Fruit fly (Drosophila melanogaster) whole organism, embryonic: Measurements from ENCODE around the gene Chro.

Experiments used
- Adf1 ChIP-seq: fragments of 200-800 bp; sonication (Bioruptor generic); IDR thresholded peaks from 2 replicates; pipeline ENCODE4 v1.3.6; 2022; ENCODE audit warnings: missing biosample characterization, missing genetic modification characterization
- CG10979 ChIP-seq: fragments of 200-800 bp; sonication (Bioruptor generic); optimal IDR thresholded peaks from 2 replicates; lab custom pipeline; 2018; ENCODE audit warnings: missing biosample characterization, mild to moderate bottlenecking, missing genetic modification characterization, moderate library complexity
- CG12104 ChIP-seq: fragments of 200-800 bp; sonication (Bioruptor generic); optimal IDR thresholded peaks from 3 replicates; lab custom pipeline; 2016; ENCODE audit warnings: missing biosample characterization, missing genetic modification characterization
- CG13296 ChIP-seq: fragments of 200-800 bp; sonication (Bioruptor generic); optimal IDR thresholded peaks from 3 replicates; lab custom pipeline; 2018; ENCODE audit warnings: missing biosample characterization, mild to moderate bottlenecking, missing genetic modification characterization
- CG16779 ChIP-seq: fragments of 200-800 bp; sonication (Bioruptor generic); IDR thresholded peaks from 2 replicates; pipeline ENCODE4 v1.3.6; 2022; ENCODE audit warnings: missing biosample characterization, missing genetic modification characterization
- CG16813 ChIP-seq: fragments of 200-800 bp; sonication (Bioruptor generic); IDR thresholded peaks from 3 replicates; pipeline ENCODE4 v1.3.6; 2022; ENCODE audit warnings: missing biosample characterization, missing genetic modification characterization; ENCODE audit not compliant: partially characterized antibody
- CG17385 ChIP-seq: fragments of 200-800 bp; sonication (Bioruptor generic); optimal IDR thresholded peaks from 3 replicates; lab custom pipeline; 2018; ENCODE audit warnings: missing biosample characterization, mild to moderate bottlenecking, missing genetic modification characterization
- CG18011 ChIP-seq: fragments of 200-800 bp; sonication (Bioruptor generic); optimal IDR thresholded peaks from 2 replicates; lab custom pipeline; 2017; ENCODE audit warnings: missing biosample characterization, missing genetic modification characterization, mild to moderate bottlenecking, moderate library complexity, missing genotype
- CG1832 ChIP-seq: fragments of 200-800 bp; sonication (Bioruptor generic); optimal IDR thresholded peaks from 2 replicates; lab custom pipeline; 2017; ENCODE audit warnings: missing biosample characterization, mild to moderate bottlenecking, missing genetic modification characterization, inconsistent platforms
- CG2116 ChIP-seq: fragments of 200-800 bp; sonication (Bioruptor generic); optimal IDR thresholded peaks from 3 replicates; lab custom pipeline; 2018; ENCODE audit warnings: missing biosample characterization, mild to moderate bottlenecking, missing genetic modification characterization
- CG2199 ChIP-seq: fragments of 200-800 bp; sonication (Bioruptor generic); IDR thresholded peaks from 3 replicates; pipeline ENCODE4 v1.3.6; 2022; ENCODE audit warnings: missing biosample characterization, missing genetic modification characterization
- CG31441 ChIP-seq: fragments of 200-800 bp; sonication (Bioruptor generic); IDR thresholded peaks from 2 replicates; pipeline ENCODE4 v1.3.6; 2022; ENCODE audit warnings: missing biosample characterization, missing genetic modification characterization
- CG32532 ChIP-seq: fragments of 200-800 bp; sonication (Bioruptor generic); IDR thresholded peaks from 2 replicates; pipeline ENCODE4 v1.3.6; 2022; ENCODE audit warnings: missing biosample characterization, missing genetic modification characterization
- CG4617 ChIP-seq: fragments of 200-800 bp; sonication (Bioruptor generic); optimal IDR thresholded peaks from 3 replicates; lab custom pipeline; 2016; ENCODE audit warnings: missing biosample characterization, missing genetic modification characterization, borderline replicate concordance
- CG8290 ChIP-seq, 3 experiments: fragments of 200-800 bp; sonication (Bioruptor generic); optimal IDR thresholded peaks; 2 replicates each; lab custom pipeline; 2016 to 2019; ENCODE audit warnings: missing biosample characterization in 3 of 3, missing genetic modification characterization in 3 of 3, mild to moderate bottlenecking in 2 of 3, moderate library complexity in 1 of 3
- CG9932 ChIP-seq: fragments of 200-800 bp; sonication (Bioruptor generic); IDR thresholded peaks from 2 replicates; pipeline ENCODE4 v1.3.6; 2022; ENCODE audit warnings: missing biosample characterization, missing genetic modification characterization
- Dip2 ChIP-seq: fragments of 200-800 bp; sonication (Bioruptor generic); IDR thresholded peaks from 2 replicates; pipeline ENCODE4 v1.3.6; 2022; ENCODE audit warnings: missing biosample characterization, missing genetic modification characterization
- Dll ChIP-seq: fragments of 200-800 bp; sonication (Bioruptor generic); IDR thresholded peaks from 4 replicates; pipeline ENCODE4 v1.3.6; 2022; ENCODE audit warnings: missing biosample characterization, missing genetic modification characterization; ENCODE audit not compliant: partially characterized antibody
- Doc3 ChIP-seq: fragments of 200-800 bp; sonication (Bioruptor generic); IDR thresholded peaks from 3 replicates; pipeline ENCODE4 v1.3.6; 2022; ENCODE audit warnings: missing biosample characterization, missing genetic modification characterization; ENCODE audit not compliant: partially characterized antibody
- HLH3B ChIP-seq: fragments of 200-800 bp; sonication (Bioruptor generic); IDR thresholded peaks from 2 replicates; pipeline ENCODE4 v1.3.6; 2022; ENCODE audit warnings: missing biosample characterization, missing genetic modification characterization
- HLH54F ChIP-seq: fragments of 200-800 bp; sonication (Bioruptor generic); optimal IDR thresholded peaks from 3 replicates; lab custom pipeline; 2016; ENCODE audit warnings: missing biosample characterization, missing genetic modification characterization
- HLHmδ ChIP-seq: fragments of 200-800 bp; sonication (Bioruptor generic); optimal IDR thresholded peaks from 2 replicates; lab custom pipeline; 2018; ENCODE audit warnings: missing biosample characterization, mild to moderate bottlenecking, missing genetic modification characterization, moderate library complexity
- HmgD ChIP-seq: fragments of 200-800 bp; sonication (Bioruptor generic); optimal IDR thresholded peaks from 3 replicates; lab custom pipeline; 2016; ENCODE audit warnings: missing biosample characterization, missing genetic modification characterization
- Max ChIP-seq: fragments of 200-800 bp; sonication (Bioruptor generic); optimal IDR thresholded peaks from 2 replicates; lab custom pipeline; 2016; ENCODE audit warnings: missing biosample characterization, mild to moderate bottlenecking, missing genetic modification characterization
- PHDP ChIP-seq: fragments of 200-800 bp; sonication (Bioruptor generic); optimal IDR thresholded peaks from 3 replicates; lab custom pipeline; 2018; ENCODE audit warnings: missing biosample characterization, mild to moderate bottlenecking, missing genetic modification characterization, moderate library complexity
- Scr ChIP-seq: fragments of 200-800 bp; sonication (Bioruptor generic); IDR thresholded peaks from 2 replicates; pipeline ENCODE4 v1.3.6; 2022; ENCODE audit warnings: missing biosample characterization, missing genetic modification characterization; ENCODE audit not compliant: partially characterized antibody
- Sry-δ ChIP-seq: fragments of 200-800 bp; sonication (Bioruptor generic); optimal IDR thresholded peaks from 2 replicates; lab custom pipeline; 2016; ENCODE audit warnings: missing biosample characterization, missing genetic modification characterization
- Xbp1 ChIP-seq: fragments of 200-800 bp; sonication (Bioruptor generic); optimal IDR thresholded peaks from 3 replicates; lab custom pipeline; 2016; ENCODE audit warnings: missing biosample characterization, mild to moderate bottlenecking, missing genetic modification characterization
- amos ChIP-seq: fragments of 200-800 bp; sonication (Bioruptor generic); IDR thresholded peaks from 2 replicates; pipeline ENCODE4 v1.3.6; 2022; ENCODE audit warnings: missing biosample characterization, missing genetic modification characterization; ENCODE audit not compliant: partially characterized antibody
- br ChIP-seq: fragments of >200 bp; optimal IDR thresholded peaks from 2 replicates; lab custom pipeline; 2017
- chinmo ChIP-seq: fragments of 200-800 bp; sonication (Bioruptor generic); IDR thresholded peaks from 4 replicates; pipeline ENCODE4 v1.3.6; 2022; ENCODE audit warnings: missing biosample characterization, missing genetic modification characterization; ENCODE audit not compliant: partially characterized antibody
- gsb-n ChIP-seq: fragments of 200-800 bp; sonication (Bioruptor generic); optimal IDR thresholded peaks from 3 replicates; lab custom pipeline; 2018; ENCODE audit warnings: missing biosample characterization, mild to moderate bottlenecking, missing genetic modification characterization
- hbn ChIP-seq: fragments of 200-800 bp; sonication (Bioruptor generic); IDR thresholded peaks from 2 replicates; pipeline ENCODE4 v1.3.6; 2022; ENCODE audit warnings: missing biosample characterization, missing genetic modification characterization; ENCODE audit not compliant: partially characterized antibody
- inv ChIP-seq: fragments of 200-800 bp; sonication (Bioruptor generic); IDR thresholded peaks from 2 replicates; pipeline ENCODE4 v1.3.6; 2022; ENCODE audit warnings: missing biosample characterization, missing genetic modification characterization; ENCODE audit not compliant: partially characterized antibody
- kni ChIP-seq: fragments of 200-800 bp; sonication (Bioruptor generic); optimal IDR thresholded peaks from 3 replicates; lab custom pipeline; 2017; ENCODE audit warnings: mild to moderate bottlenecking, missing biosample characterization, missing genetic modification reagents, missing genetic modification characterization
- luna ChIP-seq: fragments of 200-800 bp; sonication (Bioruptor generic); optimal IDR thresholded peaks from 2 replicates; lab custom pipeline; 2016; ENCODE audit warnings: missing biosample characterization, missing genetic modification characterization
- nau ChIP-seq: fragments of 200-800 bp; sonication (Bioruptor generic); optimal IDR thresholded peaks from 3 replicates; lab custom pipeline; 2017; ENCODE audit warnings: missing biosample characterization, mild to moderate bottlenecking, missing genetic modification characterization, missing genetic modification reagents
- nerfin-1 ChIP-seq: fragments of 200-800 bp; sonication (Bioruptor generic); optimal IDR thresholded peaks from 3 replicates; lab custom pipeline; 2019; ENCODE audit warnings: missing biosample characterization, mild to moderate bottlenecking, missing genetic modification characterization, moderate library complexity
- nom ChIP-seq: fragments of 200-800 bp; sonication (Bioruptor generic); optimal IDR thresholded peaks from 2 replicates; lab custom pipeline; 2017; ENCODE audit warnings: missing biosample characterization, missing genetic modification characterization, mild to moderate bottlenecking, moderate library complexity, missing genetic modification reagents
- onecut ChIP-seq: fragments of 200-800 bp; sonication (Bioruptor generic); IDR thresholded peaks from 2 replicates; pipeline ENCODE4 v1.3.6; 2022; ENCODE audit warnings: missing biosample characterization, missing genetic modification characterization
- pfk ChIP-seq: fragments of 200-800 bp; sonication (Bioruptor generic); optimal IDR thresholded peaks from 2 replicates; lab custom pipeline; 2018; ENCODE audit warnings: missing biosample characterization, mild to moderate bottlenecking, missing genetic modification characterization, moderate library complexity
- phol ChIP-seq: fragments of 200-800 bp; sonication (Bioruptor generic); optimal IDR thresholded peaks from 3 replicates; lab custom pipeline; 2018; ENCODE audit warnings: missing biosample characterization, mild to moderate bottlenecking, missing genetic modification characterization, moderate library complexity
- row ChIP-seq: fragments of 200-800 bp; sonication (Bioruptor generic); IDR thresholded peaks from 3 replicates; pipeline ENCODE4 v1.3.6; 2022; ENCODE audit warnings: missing biosample characterization, missing genetic modification characterization
- shn ChIP-seq: fragments of 200-800 bp; sonication (Bioruptor generic); optimal IDR thresholded peaks from 3 replicates; lab custom pipeline; 2016; ENCODE audit warnings: missing biosample characterization, missing genetic modification characterization
- sqz ChIP-seq: fragments of 200-800 bp; sonication (Bioruptor generic); optimal IDR thresholded peaks from 3 replicates; lab custom pipeline; 2018; ENCODE audit warnings: missing biosample characterization, mild to moderate bottlenecking, missing genetic modification characterization
- stwl ChIP-seq: fragments of 200-800 bp; sonication (Bioruptor generic); optimal IDR thresholded peaks from 3 replicates; lab custom pipeline; 2018; ENCODE audit warnings: missing biosample characterization, mild to moderate bottlenecking, missing genetic modification characterization, moderate library complexity
- tio ChIP-seq: fragments of 200-800 bp; sonication (Bioruptor generic); optimal IDR thresholded peaks from 2 replicates; lab custom pipeline; 2017; ENCODE audit warnings: missing biosample characterization, missing genetic modification characterization, inconsistent platforms
- trem ChIP-seq: fragments of 200-800 bp; optimal IDR thresholded peaks from 3 replicates; lab custom pipeline; 2019; ENCODE audit warnings: missing biosample characterization, mild to moderate bottlenecking, missing genetic modification characterization, moderate library complexity

The Chro gene

DNA sequence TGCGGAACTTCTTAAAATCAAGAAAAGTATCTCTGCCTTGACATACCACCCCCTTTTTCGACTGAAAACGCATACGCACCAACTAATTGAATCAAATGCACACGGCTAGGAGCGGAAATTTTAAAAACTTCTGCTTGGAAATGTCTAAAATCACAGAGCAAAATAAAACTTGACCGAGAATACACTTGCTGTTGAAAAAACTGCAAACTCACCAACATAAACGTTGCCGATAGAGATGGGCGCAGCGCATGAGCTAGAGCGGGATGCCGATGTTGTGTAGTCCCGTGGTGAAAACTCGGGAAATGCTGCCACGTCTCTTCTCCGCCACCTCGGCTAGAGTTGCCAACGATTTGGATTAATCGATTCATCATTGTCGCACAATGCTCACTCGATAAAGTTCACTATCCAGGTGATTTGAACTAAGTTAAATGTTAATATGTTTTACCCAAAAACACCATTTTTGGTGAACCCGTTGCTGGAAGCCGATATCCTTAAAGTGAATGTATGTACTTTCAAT lies 6.9 kb downstream of the Chro start, which contains the start of the genes CG11109 and Arf1:
Gene CG11109, plus strand, starts transcription at position 356 of the 517 bp plus-strand sequence.
Gene Arf1, minus strand, starts transcription at position 387 of the 517 bp plus-strand sequence.
- TF ChIP-seq CG9932 (GFP tag; lab: Robert Waterston, UW) (peak; percentile 54), CG16813 (peak; percentile 49), nerfin-1 (tag; lab: Kevin White, UChicago) (peak; percentile 29), CG13296 (peak; percentile 23), Xbp1 (GFP tag; lab: Kevin White, UChicago) (peak; percentile 50), inv (GFP tag; lab: Robert Waterston, UW) (peak; percentile 44; the same call in 1 of the 2 replicates), CG16779 (GFP tag; lab: Robert Waterston, UW) (no peak), Dip2 (GFP tag; lab: Robert Waterston, UW) (no peak), Sry-δ (GFP tag; lab: Kevin White, UChicago) (peak; percentile 85), row (GFP tag; lab: Robert Waterston, UW) (peak; percentile 60), sqz (peak; percentile 7), hbn (GFP tag; lab: Robert Waterston, UW) (peak; percentile 59), amos (GFP tag; lab: Robert Waterston, UW) (peak; percentile 85), chinmo (GFP tag; lab: Robert Waterston, UW) (peak; percentile 80), HLH54F (GFP tag; lab: Kevin White, UChicago) (no peak), Dll (GFP tag; lab: Robert Waterston, UW) (peak; percentile 51), CG18011 (GFP tag; lab: Kevin White, UChicago) (no peak), CG2116 (peak; percentile 76), nom (GFP tag; lab: Kevin White, UChicago) (peak; percentile 12), HLH3B (GFP tag; lab: Robert Waterston, UW) (no peak), br (no peak), CG1832 (GFP tag; lab: Kevin White, UChicago) (peak; percentile 67), Scr (peak; percentile 52), nau (GFP tag; lab: Kevin White, UChicago) (peak; percentile 1), kni (no peak), HLHmδ (GFP tag; lab: Kevin White, UChicago) (peak; percentile 65), onecut (GFP tag; lab: Robert Waterston, UW) (peak; percentile 27; the same call in 1 of the 2 replicates), CG8290 (GFP tag; optimal IDR thresholded peaks at IDR 0.05; lab: Kevin White, UChicago) (no peak), CG8290 (tag; optimal IDR thresholded peaks at IDR 0.05; lab: Kevin White, UChicago) (peak in 1 of 2 experiments; percentile 76), phol (peak; percentile 6), CG32532 (GFP tag; lab: Robert Waterston, UW) (0 out of 2 replicates have a peak, but pooled peaks have one; percentile 21), CG10979 (peak; percentile 3), CG2199 (GFP tag; lab: Robert Waterston, UW) (0 out of 3 replicates have a peak, but pooled peaks have one; percentile 11), Adf1 (peak; percentile 20; the same call in 1 of the 2 replicates), CG31441 (0 out of 2 replicates have a peak, but pooled peaks have one; percentile 7), gsb-n (tag; lab: Kevin White, UChicago) (no peak), Doc3 (GFP tag; lab: Robert Waterston, UW) (peak; percentile 33), PHDP (tag; lab: Kevin White, UChicago) (no peak), shn (GFP tag; lab: Kevin White, UChicago) (no peak), pfk (GFP tag; lab: Kevin White, UChicago) (peak; percentile 19), tio (GFP tag; lab: Kevin White, UChicago) (no peak), trem (tag; lab: Kevin White, UChicago) (peak; percentile 39), luna (GFP tag; lab: Kevin White, UChicago) (no peak), stwl (tag; lab: Kevin White, UChicago) (peak; percentile 74), Max (GFP tag; lab: Kevin White, UChicago) (no peak), CG17385 (GFP tag; lab: Kevin White, UChicago) (no peak), CG4617 (GFP tag; lab: Kevin White, UChicago) (peak; percentile 58), HmgD (GFP tag; lab: Kevin White, UChicago) (peak; percentile 2), CG12104 (GFP tag; lab: Kevin White, UChicago) (no peak)
